Fruit fly (Drosophila melanogaster) whole organism, embryonic: ENCODE measurements around the gene Rich.
A peak's percentile ranks its signal among the peaks of the same experiment; 100 is the strongest.

Experiments used
- ATbp ChIP-seq: fragments of 200-800 bp; sonication (Bioruptor generic); optimal IDR thresholded peaks from 2 replicates; lab custom pipeline; 2017; ENCODE audit warnings: missing biosample characterization, mild to moderate bottlenecking, missing genetic modification characterization, missing genetic modification reagents
- Bdp1 ChIP-seq: fragments of 200-800 bp; sonication (Bioruptor generic); optimal IDR thresholded peaks from 3 replicates; lab custom pipeline; 2016; ENCODE audit warnings: missing biosample characterization, missing genetic modification characterization
- CG10209 ChIP-seq: fragments of 200-800 bp; sonication (Bioruptor generic); optimal IDR thresholded peaks from 3 replicates; lab custom pipeline; 2017; ENCODE audit warnings: missing biosample characterization, mild to moderate bottlenecking, missing genetic modification characterization, missing genetic modification reagents
- CG10979 ChIP-seq: fragments of 200-800 bp; sonication (Bioruptor generic); optimal IDR thresholded peaks from 2 replicates; lab custom pipeline; 2018; ENCODE audit warnings: missing biosample characterization, mild to moderate bottlenecking, missing genetic modification characterization, moderate library complexity
- CG11085 ChIP-seq: fragments of 200-800 bp; sonication (Bioruptor generic); IDR thresholded peaks from 2 replicates; pipeline ENCODE4 v1.3.6; 2022; ENCODE audit warnings: missing biosample characterization, missing genetic modification characterization
- CG11093 ChIP-seq: fragments of 200-800 bp; sonication (Bioruptor generic); IDR thresholded peaks from 3 replicates; pipeline ENCODE4 v1.3.6; 2022; ENCODE audit warnings: missing biosample characterization, missing genetic modification characterization
- CG12769 ChIP-seq: fragments of 200-800 bp; sonication (Bioruptor generic); optimal IDR thresholded peaks from 2 replicates; lab custom pipeline; 2019; ENCODE audit warnings: missing biosample characterization, mild to moderate bottlenecking, missing genetic modification characterization, moderate library complexity
- CG14441 ChIP-seq: fragments of 200-800 bp; sonication (Bioruptor generic); IDR thresholded peaks from 2 replicates; pipeline ENCODE4 v1.3.6; 2022; ENCODE audit warnings: missing biosample characterization, missing genetic modification characterization
- CG15073 ChIP-seq: fragments of 200-800 bp; sonication (Bioruptor generic); optimal IDR thresholded peaks from 2 replicates; lab custom pipeline; 2016; ENCODE audit warnings: missing biosample characterization, missing genetic modification characterization
- CG1792 ChIP-seq: fragments of 200-800 bp; sonication (Bioruptor generic); optimal IDR thresholded peaks from 2 replicates; lab custom pipeline; 2016; ENCODE audit warnings: missing biosample characterization, missing genetic modification characterization
- CG1832 ChIP-seq: fragments of 200-800 bp; sonication (Bioruptor generic); optimal IDR thresholded peaks from 2 replicates; lab custom pipeline; 2017; ENCODE audit warnings: missing biosample characterization, mild to moderate bottlenecking, missing genetic modification characterization, inconsistent platforms
- CG18764 ChIP-seq: fragments of 200-800 bp; sonication (Bioruptor generic); optimal IDR thresholded peaks from 3 replicates; lab custom pipeline; 2016; ENCODE audit warnings: missing biosample characterization, missing genetic modification characterization
- CG3065 ChIP-seq: fragments of 200-800 bp; sonication (Bioruptor generic); optimal IDR thresholded peaks from 2 replicates; lab custom pipeline; 2016; ENCODE audit warnings: missing biosample characterization, missing genetic modification characterization
- CG31365 ChIP-seq: fragments of 200-800 bp; sonication (Bioruptor generic); optimal IDR thresholded peaks from 2 replicates; lab custom pipeline; 2018; ENCODE audit warnings: missing biosample characterization, mild to moderate bottlenecking, missing genetic modification characterization
- CG4328 ChIP-seq: fragments of 200-800 bp; sonication (Bioruptor generic); optimal IDR thresholded peaks from 3 replicates; lab custom pipeline; 2017; ENCODE audit warnings: missing biosample characterization, missing genetic modification reagents, missing genetic modification characterization
- CG4707 ChIP-seq: fragments of 200-800 bp; sonication (Bioruptor generic); optimal IDR thresholded peaks from 2 replicates; lab custom pipeline; 2018; ENCODE audit warnings: missing biosample characterization, mild to moderate bottlenecking, missing genetic modification characterization, moderate library complexity
- CG6813 ChIP-seq: fragments of 200-800 bp; sonication (Bioruptor generic); optimal IDR thresholded peaks from 2 replicates; lab custom pipeline; 2017; ENCODE audit warnings: missing biosample characterization, missing genetic modification characterization, mild to moderate bottlenecking, moderate library complexity, missing genetic modification reagents
- CTCF ChIP-seq: fragments of 200-800 bp; sonication (Bioruptor generic); optimal IDR thresholded peaks from 2 replicates; lab custom pipeline; 2017; ENCODE audit warnings: missing biosample characterization, mild to moderate bottlenecking, missing genetic modification characterization, moderate library complexity
- CoRest ChIP-seq: fragments of 200-800 bp; sonication (Bioruptor generic); optimal IDR thresholded peaks from 3 replicates; lab custom pipeline; 2018; ENCODE audit warnings: missing biosample characterization, mild to moderate bottlenecking, missing genetic modification characterization, moderate library complexity
- D ChIP-seq, 2 experiments: fragments of 200-800 bp in 1 of 2; fragments of >200 bp in 1 of 2; sonication (Bioruptor generic) in 1 of 2; optimal IDR thresholded peaks; 2 replicates in 1 of 2; 3 replicates in 1 of 2; lab custom pipeline; 2017; ENCODE audit warnings: mild to moderate bottlenecking in 1 of 2, missing biosample characterization in 1 of 2, missing genetic modification characterization in 1 of 2, missing genetic modification reagents in 1 of 2
- Dip3 ChIP-seq: fragments of 200-800 bp; sonication (Bioruptor generic); optimal IDR thresholded peaks from 3 replicates; lab custom pipeline; 2016; ENCODE audit warnings: missing biosample characterization, missing genetic modification characterization
- Drgx ChIP-seq: fragments of 200-800 bp; sonication (Bioruptor generic); IDR thresholded peaks from 2 replicates; pipeline ENCODE4 v1.3.6; 2022; ENCODE audit warnings: missing biosample characterization, missing genetic modification characterization
- H2.0 ChIP-seq: fragments of 200-800 bp; sonication (Bioruptor generic); IDR thresholded peaks from 2 replicates; pipeline ENCODE4 v1.3.6; 2022; ENCODE audit warnings: missing biosample characterization, missing genetic modification characterization
- HLH3B ChIP-seq: fragments of 200-800 bp; sonication (Bioruptor generic); IDR thresholded peaks from 2 replicates; pipeline ENCODE4 v1.3.6; 2022; ENCODE audit warnings: missing biosample characterization, missing genetic modification characterization
- MTF-1 ChIP-seq: fragments of 200-800 bp; sonication (Bioruptor generic); optimal IDR thresholded peaks from 2 replicates; lab custom pipeline; 2018; ENCODE audit warnings: missing biosample characterization, mild to moderate bottlenecking, missing genetic modification characterization, borderline replicate concordance
- Neu2 ChIP-seq: fragments of 200-800 bp; sonication (Bioruptor generic); optimal IDR thresholded peaks from 3 replicates; lab custom pipeline; 2016; ENCODE audit warnings: missing biosample characterization, missing genetic modification characterization, borderline replicate concordance
- Optix ChIP-seq: fragments of 200-800 bp; sonication (Bioruptor generic); IDR thresholded peaks from 3 replicates; pipeline ENCODE4 v1.3.6; 2022; ENCODE audit warnings: missing biosample characterization, missing genetic modification characterization
- Rfx ChIP-seq: fragments of 200-800 bp; sonication (Bioruptor generic); IDR thresholded peaks from 2 replicates; pipeline ENCODE4 v1.3.6; 2022; ENCODE audit warnings: missing biosample characterization, missing genetic modification characterization
- Rx ChIP-seq: fragments of 200-800 bp; sonication (Bioruptor generic); IDR thresholded peaks from 2 replicates; pipeline ENCODE4 v1.3.6; 2022; ENCODE audit warnings: missing biosample characterization, missing genetic modification characterization
- Taf1 ChIP-seq: fragments of 200-800 bp; sonication (Bioruptor generic); IDR thresholded peaks from 2 replicates; pipeline ENCODE4 v1.3.6; 2022; ENCODE audit warnings: missing biosample characterization, missing genetic modification characterization
- al ChIP-seq: fragments of 200-800 bp; sonication (Bioruptor generic); IDR thresholded peaks from 2 replicates; pipeline ENCODE4 v1.3.6; 2022; ENCODE audit warnings: missing biosample characterization, missing genetic modification characterization
- ap ChIP-seq: fragments of 200-800 bp; sonication (Bioruptor generic); IDR thresholded peaks from 2 replicates; pipeline ENCODE4 v1.3.6; 2022; ENCODE audit warnings: missing biosample characterization, missing genetic modification characterization
- ara ChIP-seq: fragments of 200-800 bp; sonication (Bioruptor generic); IDR thresholded peaks from 2 replicates; pipeline ENCODE4 v1.3.6; 2022; ENCODE audit warnings: missing biosample characterization, missing genetic modification characterization
- ase ChIP-seq: fragments of 200-800 bp; sonication (Bioruptor generic); IDR thresholded peaks from 3 replicates; pipeline ENCODE4 v1.3.6; 2022; ENCODE audit warnings: missing biosample characterization, missing genetic modification characterization
- az2 ChIP-seq: fragments of 200-800 bp; sonication (Bioruptor generic); optimal IDR thresholded peaks from 3 replicates; lab custom pipeline; 2016; ENCODE audit warnings: missing biosample characterization, missing genetic modification characterization
- chif ChIP-seq, 2 experiments: fragments of 200-800 bp; sonication (Bioruptor generic); optimal IDR thresholded peaks; 3 replicates each; lab custom pipeline; 2016; ENCODE audit warnings: missing biosample characterization in 2 of 2, missing genetic modification characterization in 2 of 2
- chm ChIP-seq: fragments of 200-800 bp; sonication (Bioruptor generic); IDR thresholded peaks from 2 replicates; pipeline ENCODE4 v1.3.6; 2022; ENCODE audit warnings: missing biosample characterization, missing genetic modification characterization
- ci ChIP-seq: fragments of 200-800 bp; sonication (Bioruptor generic); IDR thresholded peaks from 3 replicates; pipeline ENCODE4 v1.3.6; 2022; ENCODE audit warnings: missing biosample characterization, missing genetic modification characterization
- eyg ChIP-seq: fragments of 200-800 bp; sonication (Bioruptor generic); optimal IDR thresholded peaks from 3 replicates; lab custom pipeline; 2016; ENCODE audit warnings: missing biosample characterization, missing genetic modification characterization
- gcm2 ChIP-seq: fragments of 200-800 bp; sonication (Bioruptor generic); optimal IDR thresholded peaks from 2 replicates; lab custom pipeline; 2016; ENCODE audit warnings: missing biosample characterization, missing genetic modification characterization
- kah ChIP-seq: fragments of 200-800 bp; sonication (Bioruptor generic); optimal IDR thresholded peaks from 2 replicates; lab custom pipeline; 2018; ENCODE audit warnings: missing biosample characterization, mild to moderate bottlenecking, missing genetic modification characterization
- lmd ChIP-seq: fragments of 200-800 bp; sonication (Bioruptor generic); IDR thresholded peaks from 2 replicates; pipeline ENCODE4 v1.3.6; 2022; ENCODE audit warnings: missing biosample characterization, missing genetic modification characterization
- pfk ChIP-seq: fragments of 200-800 bp; sonication (Bioruptor generic); optimal IDR thresholded peaks from 2 replicates; lab custom pipeline; 2018; ENCODE audit warnings: missing biosample characterization, mild to moderate bottlenecking, missing genetic modification characterization, moderate library complexity
- pho ChIP-seq: fragments of 200-800 bp; sonication (Bioruptor generic); optimal IDR thresholded peaks from 2 replicates; lab custom pipeline; 2016; ENCODE audit warnings: missing biosample characterization, missing genetic modification characterization
- phol ChIP-seq: fragments of 200-800 bp; sonication (Bioruptor generic); optimal IDR thresholded peaks from 3 replicates; lab custom pipeline; 2018; ENCODE audit warnings: missing biosample characterization, mild to moderate bottlenecking, missing genetic modification characterization, moderate library complexity
- ranshi ChIP-seq: fragments of 200-800 bp; sonication (Bioruptor generic); IDR thresholded peaks from 2 replicates; pipeline ENCODE4 v1.3.6; 2022; ENCODE audit warnings: missing biosample characterization, missing genetic modification characterization
- shn ChIP-seq: fragments of 200-800 bp; sonication (Bioruptor generic); optimal IDR thresholded peaks from 3 replicates; lab custom pipeline; 2016; ENCODE audit warnings: missing biosample characterization, missing genetic modification characterization
- sqz ChIP-seq: fragments of 200-800 bp; sonication (Bioruptor generic); optimal IDR thresholded peaks from 3 replicates; lab custom pipeline; 2018; ENCODE audit warnings: missing biosample characterization, mild to moderate bottlenecking, missing genetic modification characterization
- ssp ChIP-seq: fragments of 200-800 bp; sonication (Bioruptor generic); IDR thresholded peaks from 2 replicates; pipeline ENCODE4 v1.3.6; 2022; ENCODE audit warnings: missing biosample characterization, missing genetic modification characterization
- vvl ChIP-seq: fragments of 200-800 bp; sonication (Bioruptor generic); IDR thresholded peaks from 2 replicates; pipeline ENCODE4 v1.3.6; 2022; ENCODE audit warnings: missing biosample characterization, missing genetic modification characterization
- zen ChIP-seq: fragments of 200-800 bp; sonication (Bioruptor generic); optimal IDR thresholded peaks from 3 replicates; lab custom pipeline; 2018; ENCODE audit warnings: missing biosample characterization, mild to moderate bottlenecking, missing genetic modification characterization, moderate library complexity
- zfh2 ChIP-seq: fragments of 200-800 bp; sonication (Bioruptor generic); optimal IDR thresholded peaks from 2 replicates; lab custom pipeline; 2016; ENCODE audit warnings: missing biosample characterization, missing genetic modification characterization

Gene Rich

dm6 chr3L:22276614-22277013 lies 13.9 kb upstream of the Rich start (continued):
- TF ChIP-seq pfk (GFP tag; lab: Kevin White, UChicago) (no peak), CG18764 (GFP tag; lab: Kevin White, UChicago) (no peak), lmd (GFP tag; lab: Robert Waterston, UW) (peak; percentile 70), sqz (GFP tag; lab: Kevin White, UChicago) (no peak), pho (GFP tag; lab: Kevin White, UChicago) (peak; percentile 36), phol (tag; lab: Kevin White, UChicago) (peak; percentile 18), CG10979 (tag; lab: Kevin White, UChicago) (no peak), CG11085 (GFP tag; lab: Robert Waterston, UW) (peak; percentile 56; the same call in 1 of the 2 replicates), CG4328 (GFP tag; lab: Kevin White, UChicago) (no peak), CG14441 (GFP tag; lab: Robert Waterston, UW) (peak; percentile 44; the same call in 1 of the 2 replicates), Taf1 (GFP tag; lab: Robert Waterston, UW) (0 out of 2 replicates have a peak, but pooled peaks have one; percentile 30), CG12769 (tag; lab: Kevin White, UChicago) (peak; percentile 52), Rx (GFP tag; lab: Robert Waterston, UW) (no peak), MTF-1 (GFP tag; lab: Kevin White, UChicago) (no peak), CG11093 (GFP tag; lab: Robert Waterston, UW) (no peak), ase (GFP tag; lab: Robert Waterston, UW) (no peak), CG31365 (tag; lab: Kevin White, UChicago) (no peak), eyg (no peak), chif (GFP tag; optimal IDR thresholded peaks at IDR 0.05; lab: Kevin White, UChicago) (no peak), CTCF (no peak), Drgx (peak; percentile 72), kah (GFP tag; lab: Kevin White, UChicago) (no peak), chm (GFP tag; lab: Robert Waterston, UW) (no peak), ssp (no peak), vvl (peak; percentile 30), CG3065 (GFP tag; lab: Kevin White, UChicago) (no peak)
- TF ChIP-seq, all 482 proteins: peak for 117

dm6 chr3L:22275989-22276388 lies 13.3 kb upstream of the Rich start:
- TF ChIP-seq CG4707 (GFP tag; lab: Kevin White, UChicago) = peak; percentile 79
- no peak for TF ChIP-seq CG1792 (GFP tag; lab: Kevin White, UChicago)
- TF ChIP-seq Bdp1 (GFP tag; lab: Kevin White, UChicago) = no peak
- TF ChIP-seq CoRest = no peak
- no peak for TF ChIP-seq az2 (GFP tag; lab: Kevin White, UChicago)
- TF ChIP-seq CG15073 (GFP tag; lab: Kevin White, UChicago) = no peak
- no peak for TF ChIP-seq zen (tag; lab: Kevin White, UChicago)
- no peak for TF ChIP-seq Neu2 (GFP tag; lab: Kevin White, UChicago)
- TF ChIP-seq D (optimal IDR thresholded peaks at IDR 0.05; lab: Kevin White, UChicago) = no peak
- no peak for TF ChIP-seq D (GFP tag; optimal IDR thresholded peaks at IDR 0.05; lab: Kevin White, UChicago)
- TF ChIP-seq CG12769 (tag; lab: Kevin White, UChicago) = peak; percentile 55
- no peak for TF ChIP-seq gcm2 (GFP tag; lab: Kevin White, UChicago)
- TF ChIP-seq H2.0 (GFP tag; lab: Robert Waterston, UW) = 0 out of 2 replicates have a peak, but pooled peaks have one; percentile 7
- peak; percentile 25 for TF ChIP-seq shn (GFP tag; lab: Kevin White, UChicago)
- no peak for TF ChIP-seq ATbp
- TF ChIP-seq ara (GFP tag; lab: Robert Waterston, UW) = no peak
- TF ChIP-seq ci (GFP tag; lab: Robert Waterston, UW) = no peak
- no peak for TF ChIP-seq CG6813 (GFP tag; lab: Kevin White, UChicago)
- TF ChIP-seq Rfx (GFP tag; lab: Robert Waterston, UW) = peak; percentile 46; the same call in 1 of the 2 replicates
- peak; percentile 0 for TF ChIP-seq Dip3
- peak; percentile 13; the same call in 1 of the 2 replicates for TF ChIP-seq ranshi (GFP tag; lab: Robert Waterston, UW)
- 0 out of 2 replicates have a peak, but pooled peaks have one; percentile 11 for TF ChIP-seq ap
- TF ChIP-seq Optix (GFP tag; lab: Robert Waterston, UW) = 0 out of 3 replicates have a peak, but pooled peaks have one; percentile 28
- peak; percentile 24; the same call in 1 of the 2 replicates for TF ChIP-seq HLH3B
- no peak for TF ChIP-seq CG1832 (GFP tag; lab: Kevin White, UChicago)
- no peak for TF ChIP-seq CG10209
- peak; percentile 11 for TF ChIP-seq zfh2
- peak; percentile 20; the same call in 1 of the 2 replicates for TF ChIP-seq al (GFP tag; lab: Robert Waterston, UW)
